Worm (Caenorhabditis elegans): Measurements from ENCODE around the gene C15H9.11.

The C15H9.11 gene

ce11 chrX:6081793-6082192 is 21.4 kb downstream of the C15H9.11 start:
- no peak for TF ChIP-seq hlh-13 (GFP tag; optimal IDR thresholded peaks at IDR 0.05)
- TF ChIP-seq elt-2 (tag; optimal IDR thresholded peaks at IDR 0.05): peak; percentile 28

- TF ChIP-seq pha-4 (tag; optimal IDR thresholded peaks at IDR 0.05): no peak
- no peak for TF ChIP-seq elt-2 (tag; optimal IDR thresholded peaks at IDR 0.05)
- no peak for TF ChIP-seq ama-1 (optimal IDR thresholded peaks at IDR 0.05)
- no peak for TF ChIP-seq eyg-1 (tag; optimal IDR thresholded peaks at IDR 0.05)
- TF ChIP-seq fkh-10 (GFP tag; optimal IDR thresholded peaks at IDR 0.05): no peak
- no peak for TF ChIP-seq gmeb-2 (tag; optimal IDR thresholded peaks at IDR 0.05)
- TF ChIP-seq pqm-1 (tag; optimal IDR thresholded peaks at IDR 0.05): no peak
- no peak for TF ChIP-seq unc-55 (GFP tag; optimal IDR thresholded peaks at IDR 0.05)
- no peak for TF ChIP-seq mec-3 (tag; optimal IDR thresholded peaks at IDR 0.05; ENCODE audit: borderline replicate concordance)
- no peak for TF ChIP-seq ceh-30 (tag; optimal IDR thresholded peaks at IDR 0.05)
Measured at ce11 chrX:6075209-6075608, 28.0 kb downstream of the C15H9.11 start, which contains the start of gene lgc-58. lgc-58 (plus strand) TSS chrX:6075509.

- TF ChIP-seq ref-2 (tag; optimal IDR thresholded peaks at IDR 0.05) (peak; percentile 35), ceh-2 (tag; optimal IDR thresholded peaks at IDR 0.05) (no peak), fkh-10 (GFP tag; optimal IDR thresholded peaks at IDR 0.05) (no peak)
Measured at ce11 chrX:6066618-6067017, 36.6 kb downstream of the C15H9.11 start.

- TF ChIP-seq lin-11 (tag; optimal IDR thresholded peaks at IDR 0.05) (no peak), eyg-1 (tag; optimal IDR thresholded peaks at IDR 0.05) (no peak), che-1 (tag; optimal IDR thresholded peaks at IDR 0.05) (no peak), pat-9 (tag; optimal IDR thresholded peaks at IDR 0.05) (no peak), ceh-6 (GFP tag; optimal IDR thresholded peaks at IDR 0.05) (no peak), sox-2 (GFP tag; IDR thresholded peaks at IDR 0.05) (no peak), hlh-15 (tag; optimal IDR thresholded peaks at IDR 0.05) (no peak), dve-1 (tag; optimal IDR thresholded peaks at IDR 0.05) (no peak), ceh-9 (tag; optimal IDR thresholded peaks at IDR 0.05) (no peak), mec-3 (tag; optimal IDR thresholded peaks at IDR 0.05; ENCODE audit: borderline replicate concordance) (no peak), unc-86 (tag; optimal IDR thresholded peaks at IDR 0.05) (no peak)
Measured at ce11 chrX:6065936-6066452, 37.2 kb downstream of the C15H9.11 start, which contains the start of gene ptr-4. ptr-4 (minus strand) TSS chrX:6065986.

- TF ChIP-seq pax-1 (tag; optimal IDR thresholded peaks at IDR 0.05) (no peak), elt-2 (tag; optimal IDR thresholded peaks at IDR 0.05) (no peak), ahr-1 (tag; optimal IDR thresholded peaks at IDR 0.05) (no peak), fkh-6 (tag; optimal IDR thresholded peaks at IDR 0.05) (no peak), che-1 (tag; optimal IDR thresholded peaks at IDR 0.05) (no peak), pat-9 (tag; optimal IDR thresholded peaks at IDR 0.05) (no peak)
Measured at ce11 chrX:6064385-6064784, 38.8 kb downstream of the C15H9.11 start.

- no peak for TF ChIP-seq pax-1 (tag; optimal IDR thresholded peaks at IDR 0.05)
- TF ChIP-seq ceh-14 (tag; optimal IDR thresholded peaks at IDR 0.05): no peak
- no peak for TF ChIP-seq ceh-19 (GFP tag; optimal IDR thresholded peaks at IDR 0.05)
- no peak for TF ChIP-seq npax-4 (tag; optimal IDR thresholded peaks at IDR 0.05)
- no peak for TF ChIP-seq unc-42 (tag; optimal IDR thresholded peaks at IDR 0.05)
- no peak for TF ChIP-seq unc-55 (GFP tag; optimal IDR thresholded peaks at IDR 0.05)
- TF ChIP-seq hlh-15 (tag; optimal IDR thresholded peaks at IDR 0.05): no peak
Measured at ce11 chrX:6059163-6059782, 43.9 kb downstream of the C15H9.11 start.
